Worm (Caenorhabditis elegans) whole organism, L4 larva: ENCODE results near the gene suds-3.
"Not testable (repeated sequence)": the region's sequence is repeated elsewhere in the genome, so short reads cannot be mapped to it uniquely, and the experiment has no call there.

Experiments used
- D1046.2 ChIP-seq: fragments of 200-800 bp; sonication (Bioruptor generic); IDR thresholded peaks from 2 replicates; pipeline ENCODE4 v1.3.6; 2022; ENCODE audit warnings: missing genetic modification characterization, missing compliant biosample characterization
- T20F7.1 ChIP-seq: fragments of 200-800 bp; sonication (Bioruptor generic); optimal IDR thresholded peaks from 2 replicates; lab custom pipeline; 2018; ENCODE audit warnings: mild to moderate bottlenecking, missing genetic modification characterization, missing compliant biosample characterization
- T26A8.4 ChIP-seq: fragments of 200-800 bp; sonication (Bioruptor generic); IDR thresholded peaks from 2 replicates; pipeline ENCODE4 v1.3.6; 2022; ENCODE audit warnings: missing genetic modification characterization, missing compliant biosample characterization
- Y48G9A.11 ChIP-seq: fragments of 200-800 bp; sonication (Bioruptor generic); IDR thresholded peaks from 2 replicates; pipeline ENCODE4 v1.3.6; 2022; ENCODE audit warnings: missing genetic modification reagents, missing genetic modification characterization, missing compliant biosample characterization
- Y5F2A.4 ChIP-seq: fragments of 200-800 bp; sonication (Bioruptor generic); optimal IDR thresholded peaks from 2 replicates; lab custom pipeline; 2018; ENCODE audit warnings: mild to moderate bottlenecking, missing genetic modification characterization, missing compliant biosample characterization
- aha-1 ChIP-seq: fragments of 150-350 bp; peaks from one replicate; lab custom pipeline; 2014; ENCODE audit warnings: missing biosample characterization, missing genetic modification characterization
- arid-1 ChIP-seq: fragments of 200-800 bp; sonication (Bioruptor generic); conservative IDR thresholded peaks from 2 replicates; pipeline ENCODE4 v1.3.6; 2022; ENCODE audit warnings: missing genetic modification reagents, missing genetic modification characterization, missing compliant biosample characterization
- ceh-20 ChIP-seq: fragments of 200-800 bp; sonication (Bioruptor generic); IDR thresholded peaks from 2 replicates; pipeline ENCODE4 v1.3.6; 2022; ENCODE audit warnings: missing genetic modification reagents, missing genetic modification characterization, missing compliant biosample characterization
- ctbp-1 ChIP-seq: fragments of 200-800 bp; sonication (Bioruptor generic); IDR thresholded peaks from 2 replicates; pipeline ENCODE4 v1.3.6; 2022; ENCODE audit warnings: missing genetic modification reagents, missing genetic modification characterization, missing compliant biosample characterization
- dmd-8 ChIP-seq: fragments of 200-800 bp; sonication (Bioruptor generic); IDR thresholded peaks from 2 replicates; pipeline ENCODE4 v1.3.6; 2022; ENCODE audit warnings: missing genetic modification characterization, missing compliant biosample characterization
- dmd-9 ChIP-seq: fragments of 200-800 bp; sonication (Bioruptor generic); IDR thresholded peaks from 2 replicates; pipeline ENCODE4 v1.3.6; 2022; ENCODE audit warnings: missing genetic modification reagents, missing genetic modification characterization, missing compliant biosample characterization
- dve-1 ChIP-seq: sonication (generic microtip); optimal IDR thresholded peaks from 2 replicates; lab custom pipeline; 2017; ENCODE audit warnings: antibody characterized with exemption, mild to moderate bottlenecking, missing genetic modification characterization, missing compliant biosample characterization; ENCODE audit not compliant: insufficient read depth
- egl-43 ChIP-seq: fragments of 200-800 bp; sonication (Bioruptor generic); IDR thresholded peaks from 2 replicates; pipeline ENCODE4 v1.3.6; 2022; ENCODE audit warnings: missing genetic modification reagents, missing genetic modification characterization, missing compliant biosample characterization
- hif-1 ChIP-seq, 2 experiments: sonication (generic microtip); optimal IDR thresholded peaks; 2 replicates each; lab custom pipeline; 2016 to 2017; ENCODE audit warnings: missing compliant biosample characterization in 2 of 2, missing genetic modification characterization in 2 of 2, missing genetic modification reagents in 2 of 2, missing genotype in 2 of 2, mild to moderate bottlenecking in 1 of 2
- hlh-30 ChIP-seq: sonication (generic microtip); optimal IDR thresholded peaks from 2 replicates; lab custom pipeline; 2017; ENCODE audit warnings: antibody characterized with exemption, mild to moderate bottlenecking, missing genetic modification characterization, missing compliant biosample characterization; ENCODE audit not compliant: insufficient read depth
- hmg-1.1 ChIP-seq: fragments of 200-800 bp; sonication (Bioruptor generic); IDR thresholded peaks from 2 replicates; pipeline ENCODE4 v1.3.6; 2022; ENCODE audit warnings: missing genetic modification reagents, missing genetic modification characterization, missing compliant biosample characterization
- jun-1 ChIP-seq: fragments of 150-350 bp; optimal IDR thresholded peaks from 2 replicates; lab custom pipeline; 2014; ENCODE audit warnings: missing biosample characterization, missing genetic modification reagents, missing genetic modification characterization
- lin-1 ChIP-seq: fragments of 200-800 bp; sonication (Bioruptor generic); IDR thresholded peaks from 2 replicates; pipeline ENCODE4 v1.3.6; 2022; ENCODE audit warnings: missing genetic modification reagents, missing genetic modification characterization, missing compliant biosample characterization
- lin-13 ChIP-seq: fragments of 150-350 bp; optimal IDR thresholded peaks from 2 replicates; lab custom pipeline; 2014; ENCODE audit warnings: missing biosample characterization, missing genetic modification reagents, missing genetic modification characterization
- lin-29 ChIP-seq: fragments of 200-800 bp; sonication (Bioruptor generic); IDR thresholded peaks from 2 replicates; pipeline ENCODE4 v1.3.6; 2022; ENCODE audit warnings: missing genetic modification reagents, missing genetic modification characterization, missing compliant biosample characterization
- lin-38 ChIP-seq: fragments of 200-800 bp; sonication (Bioruptor generic); IDR thresholded peaks from 2 replicates; pipeline ENCODE4 v1.3.6; 2022; ENCODE audit warnings: missing genetic modification reagents, missing genetic modification characterization, missing compliant biosample characterization
- lsy-2 ChIP-seq, 2 experiments: fragments of 150-350 bp in 1 of 2; sonication (generic microtip) in 1 of 2; optimal IDR thresholded peaks; 2 replicates each; lab custom pipeline; 2014 to 2017; ENCODE audit warnings: missing biosample characterization in 2 of 2, missing genetic modification characterization in 2 of 2
- madf-9 ChIP-seq: fragments of 200-800 bp; sonication (Bioruptor generic); conservative IDR thresholded peaks from 2 replicates; pipeline ENCODE4 v1.3.6; 2022; ENCODE audit warnings: missing genetic modification reagents, missing genetic modification characterization, missing compliant biosample characterization
- mep-1 ChIP-seq: fragments of 150-350 bp; sonication (generic microtip); optimal IDR thresholded peaks from 3 replicates; lab custom pipeline; 2014; ENCODE audit warnings: missing biosample characterization, missing genetic modification characterization
- mes-2 ChIP-seq: sonication (generic microtip); optimal IDR thresholded peaks from 2 replicates; lab custom pipeline; 2016; ENCODE audit warnings: missing genotype, mild to moderate bottlenecking, missing genetic modification characterization, missing compliant biosample characterization; ENCODE audit not compliant: poor library complexity, severe bottlenecking
- mxl-3 ChIP-seq: fragments of 200-800 bp; sonication (Bioruptor generic); optimal IDR thresholded peaks from 2 replicates; lab custom pipeline; 2018; ENCODE audit warnings: mild to moderate bottlenecking, missing genetic modification characterization, missing compliant biosample characterization
- nhr-102 ChIP-seq: sonication (generic microtip); optimal IDR thresholded peaks from 2 replicates; lab custom pipeline; 2016; ENCODE audit warnings: mild to moderate bottlenecking, missing genetic modification characterization, moderate library complexity, missing compliant biosample characterization
- nhr-28 ChIP-seq: fragments of 150-350 bp; optimal IDR thresholded peaks from 2 replicates; lab custom pipeline; 2014; ENCODE audit warnings: missing biosample characterization, missing genetic modification characterization
- nhr-42 ChIP-seq: fragments of 200-800 bp; sonication (Bioruptor generic); IDR thresholded peaks from 2 replicates; pipeline ENCODE4 v1.3.6; 2022; ENCODE audit warnings: missing genetic modification characterization, missing compliant biosample characterization
- nhr-48 ChIP-seq: sonication (generic microtip); optimal IDR thresholded peaks from 2 replicates; lab custom pipeline; 2016; ENCODE audit warnings: mild to moderate bottlenecking, missing genetic modification characterization, missing compliant biosample characterization
- nhr-77 ChIP-seq: fragments of 150-350 bp; optimal IDR thresholded peaks from 2 replicates; lab custom pipeline; 2014; ENCODE audit warnings: missing biosample characterization, missing genetic modification characterization
- pha-4 ChIP-seq, 2 experiments: fragments of 150-350 bp in 1 of 2; fragments of 200-800 bp in 1 of 2; sonication (Bioruptor generic) in 1 of 2; IDR thresholded peaks in 1 of 2; optimal IDR thresholded peaks in 1 of 2; 2 replicates each; pipeline versions ENCODE4 v1.3.6 to Lab custom; 2014 to 2022; ENCODE audit warnings: missing genetic modification characterization in 2 of 2, missing genetic modification reagents in 2 of 2, missing biosample characterization in 1 of 2, missing compliant biosample characterization in 1 of 2
- php-3 ChIP-seq: fragments of 200-800 bp; sonication (Bioruptor generic); IDR thresholded peaks from 2 replicates; pipeline ENCODE4 v1.3.6; 2022; ENCODE audit warnings: missing genetic modification reagents, missing genetic modification characterization, missing compliant biosample characterization
- rbr-2 ChIP-seq: sonication (generic microtip); optimal IDR thresholded peaks from 2 replicates; lab custom pipeline; 2016; ENCODE audit warnings: missing genotype, missing genetic modification characterization, missing compliant biosample characterization
- saeg-2 ChIP-seq: fragments of 200-800 bp; sonication (Bioruptor generic); IDR thresholded peaks from 2 replicates; pipeline ENCODE4 v1.3.6; 2022; ENCODE audit warnings: missing genetic modification reagents, missing genetic modification characterization, missing compliant biosample characterization
- set-16 ChIP-seq: fragments of 200-800 bp; sonication (Bioruptor generic); IDR thresholded peaks from 2 replicates; pipeline ENCODE4 v1.3.6; 2022; ENCODE audit warnings: missing genetic modification reagents, missing genetic modification characterization, missing compliant biosample characterization
- spr-1 ChIP-seq: sonication (generic microtip); optimal IDR thresholded peaks from 2 replicates; lab custom pipeline; 2016; ENCODE audit warnings: mild to moderate bottlenecking, missing genetic modification characterization, missing compliant biosample characterization
- unc-130 ChIP-seq: sonication (generic microtip); optimal IDR thresholded peaks from 2 replicates; lab custom pipeline; 2016; ENCODE audit warnings: missing genetic modification reagents, missing genetic modification characterization, missing compliant biosample characterization
- unc-62 ChIP-seq, 3 experiments: fragments of 150-350 bp in 1 of 3; sonication (generic microtip); optimal IDR thresholded peaks in 2 of 3; peaks in 1 of 3; 1 replicate in 1 of 3; 2 replicates in 2 of 3; lab custom pipeline; 2014 to 2017; ENCODE audit warnings: missing biosample characterization in 3 of 3, missing genetic modification characterization in 3 of 3, missing genetic modification reagents in 3 of 3, missing genotype in 1 of 3
- zfp-2 ChIP-seq: sonication (generic microtip); optimal IDR thresholded peaks from 2 replicates; lab custom pipeline; 2016; ENCODE audit warnings: mild to moderate bottlenecking, missing genetic modification characterization, missing compliant biosample characterization
- ztf-7 ChIP-seq: fragments of 150-350 bp; optimal IDR thresholded peaks from 2 replicates; lab custom pipeline; 2014; ENCODE audit warnings: missing biosample characterization, missing genetic modification characterization

Gene suds-3

DNA sequence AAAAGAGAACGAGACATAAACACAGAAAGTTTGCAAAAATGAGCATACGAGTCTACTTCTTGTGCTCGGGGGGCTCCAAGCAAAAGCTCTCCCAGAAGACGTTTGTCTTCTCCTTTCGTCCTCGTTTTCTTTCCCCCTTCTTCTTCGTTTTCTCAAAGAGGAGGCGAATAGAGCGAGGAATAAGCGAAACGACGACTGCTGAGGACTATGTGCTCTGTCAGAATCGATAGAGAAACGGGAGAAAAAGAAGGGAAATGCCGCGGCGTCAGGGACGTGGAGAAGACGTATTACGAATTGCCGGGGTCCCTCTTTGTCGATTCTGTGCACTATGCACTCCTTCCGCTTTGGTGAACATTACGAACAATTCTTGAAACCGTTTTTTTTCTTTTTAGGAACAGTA, 47.6 kb downstream of the suds-3 start:
- TF ChIP-seq ctbp-1 (GFP tag; lab: Robert Waterston, UW): 0 out of 2 replicates have a peak, but pooled peaks have one; percentile 35
- peak; percentile 29; the same call in 1 of the 2 replicates for TF ChIP-seq set-16 (GFP tag; lab: Robert Waterston, UW)
- TF ChIP-seq php-3 (GFP tag; lab: Robert Waterston, UW): no peak
- peak; percentile 20 for TF ChIP-seq mep-1 (tag; lab: Kevin White, UChicago)
- peak; percentile 24 for TF ChIP-seq aha-1 (tag; lab: Kevin White, UChicago)
- 0 out of 2 replicates have a peak, but pooled peaks have one; percentile 15 for TF ChIP-seq hmg-1.1 (GFP tag; lab: Robert Waterston, UW)
- TF ChIP-seq egl-43: peak; percentile 65; the same call in 1 of the 2 replicates
- TF ChIP-seq spr-1 (tag; lab: Kevin White, UChicago): no peak
- peak; percentile 11 for TF ChIP-seq unc-130 (GFP tag; lab: Kevin White, UChicago)
- no peak for TF ChIP-seq unc-62 (GFP tag; optimal IDR thresholded peaks at IDR 0.05 in 1 of 2; lab: Kevin White, UChicago)
- TF ChIP-seq unc-62 (tag; optimal IDR thresholded peaks at IDR 0.05; lab: Kevin White, UChicago): no peak
- TF ChIP-seq Y48G9A.11: 0 out of 2 replicates have a peak, but pooled peaks have one; percentile 11
- TF ChIP-seq rbr-2 (tag; lab: Kevin White, UChicago): peak; percentile 65
- peak in 1 of 2 experiments; percentile 41 for TF ChIP-seq lsy-2 (tag; optimal IDR thresholded peaks at IDR 0.05; lab: Kevin White, UChicago)
- TF ChIP-seq Y5F2A.4 (GFP tag; lab: Kevin White, UChicago): no peak
- 0 out of 2 replicates have a peak, but pooled peaks have one; percentile 25 for TF ChIP-seq arid-1
- peak; percentile 52 for TF ChIP-seq lin-38 (GFP tag; lab: Robert Waterston, UW)
- no peak for TF ChIP-seq dmd-8
- 0 out of 2 replicates have a peak, but pooled peaks have one; percentile 21 for TF ChIP-seq pha-4 (GFP tag; IDR thresholded peaks at IDR 0.05; lab: Robert Waterston, UW)
- TF ChIP-seq pha-4 (tag; optimal IDR thresholded peaks at IDR 0.05; lab: Kevin White, UChicago): no peak

- TF ChIP-seq mxl-3 (GFP tag; lab: Kevin White, UChicago) (peak; percentile 45), unc-62 (GFP tag; optimal IDR thresholded peaks at IDR 0.05 in 1 of 2; lab: Kevin White, UChicago) (peak in 1 of 2 experiments; percentile 48), mes-2 (tag; lab: Kevin White, UChicago) (peak; percentile 75), nhr-28 (tag; lab: Kevin White, UChicago) (peak; percentile 50), rbr-2 (tag; lab: Kevin White, UChicago) (peak; percentile 78), lin-29 (0 out of 2 replicates have a peak, but pooled peaks have one; percentile 38), nhr-42 (GFP tag; lab: Robert Waterston, UW) (peak; percentile 78; the same call in 1 of the 2 replicates), hif-1 (tag; optimal IDR thresholded peaks at IDR 0.05; lab: Kevin White, UChicago) (peak in 1 of 2 experiments; percentile 1), php-3 (GFP tag; lab: Robert Waterston, UW) (peak; percentile 65; the same call in 1 of the 2 replicates), T26A8.4 (peak; percentile 85), saeg-2 (GFP tag; lab: Robert Waterston, UW) (0 out of 2 replicates have a peak, but pooled peaks have one; percentile 33), aha-1 (tag; lab: Kevin White, UChicago) (peak; percentile 40), nhr-77 (tag; lab: Kevin White, UChicago) (peak; percentile 16), Y48G9A.11 (0 out of 2 replicates have a peak, but pooled peaks have one; percentile 32), set-16 (GFP tag; lab: Robert Waterston, UW) (peak; percentile 51; the same call in 1 of the 2 replicates), hmg-1.1 (GFP tag; lab: Robert Waterston, UW) (peak; percentile 93), mep-1 (tag; lab: Kevin White, UChicago) (peak; percentile 88), madf-9 (GFP tag; lab: Robert Waterston, UW) (peak; percentile 74), spr-1 (tag; lab: Kevin White, UChicago) (peak; percentile 56), D1046.2 (GFP tag; lab: Robert Waterston, UW) (0 out of 2 replicates have a peak, but pooled peaks have one; percentile 27), zfp-2 (tag; lab: Kevin White, UChicago) (peak; percentile 37), dmd-9 (GFP tag; lab: Robert Waterston, UW) (peak; percentile 73), lsy-2 (tag; optimal IDR thresholded peaks at IDR 0.05; lab: Kevin White, UChicago) (peak in 1 of 2 experiments; percentile 73), ztf-7 (tag; lab: Kevin White, UChicago) (peak; percentile 35), lin-1 (GFP tag; lab: Robert Waterston, UW) (peak; percentile 57; the same call in 1 of the 2 replicates), lin-13 (GFP tag; lab: Kevin White, UChicago) (peak; percentile 73), ceh-20 (peak; percentile 81), lin-38 (GFP tag; lab: Robert Waterston, UW) (peak; percentile 91), dve-1 (tag; lab: Kevin White, UChicago) (peak; percentile 88), nhr-102 (peak; percentile 58), dmd-8 (peak; percentile 57; the same call in 1 of the 2 replicates), jun-1 (peak; percentile 15), hlh-30 (tag; lab: Kevin White, UChicago) (peak; percentile 63), nhr-48 (peak; percentile 59), T20F7.1 (GFP tag; lab: Kevin White, UChicago) (peak; percentile 66)
- not testable (repeated sequence) for TF ChIP-seq unc-62 (tag; optimal IDR thresholded peaks at IDR 0.05; lab: Kevin White, UChicago)
Measured at ce11 chrV:9980731-9981483, 50.1 kb downstream of the suds-3 start, which contains the start of the genes ruvb-1 and tofu-1. Gene ruvb-1, minus strand, starts transcription at chrV:9980802. Gene tofu-1, plus strand, starts transcription at chrV:9981147.
